Fruit fly (Drosophila melanogaster): ENCODE measurements around the gene Rala.

Gene Rala

dm6 chrX:3677847-3678411 is 41.5 kb downstream of the Rala start (continued):
- TF ChIP-seq CG13296 (GFP tag; optimal IDR thresholded peaks at IDR 0.05), result peak; percentile 78
- TF ChIP-seq Blimp-1 (GFP tag; optimal IDR thresholded peaks at IDR 0.05), result peak; percentile 86
- no peak for TF ChIP-seq CG2129 (GFP tag; IDR thresholded peaks at IDR 0.05; ENCODE audit: partially characterized antibody)
- peak in 1 of 2 experiments; percentile 78 for TF ChIP-seq Hr78 (GFP tag; optimal IDR thresholded peaks at IDR 0.05)
- TF ChIP-seq Spps (tag; optimal IDR thresholded peaks at IDR 0.05), result peak; percentile 83
- TF ChIP-seq crc (GFP tag; optimal IDR thresholded peaks at IDR 0.05), result no peak
- no peak for TF ChIP-seq CG6791 (GFP tag; IDR thresholded peaks at IDR 0.05; ENCODE audit: partially characterized antibody)
- peak; percentile 71 for TF ChIP-seq CG2202 (tag; optimal IDR thresholded peaks at IDR 0.05)
- TF ChIP-seq CG5245 (GFP tag; optimal IDR thresholded peaks at IDR 0.05), result peak; percentile 49
- no peak for TF ChIP-seq cas (GFP tag; IDR thresholded peaks at IDR 0.05)
- TF ChIP-seq CG13287 (GFP tag; IDR thresholded peaks at IDR 0.05; ENCODE audit: partially characterized antibody), result no peak
- no peak for TF ChIP-seq gro (GFP tag; optimal IDR thresholded peaks at IDR 0.05)
- TF ChIP-seq chif (GFP tag; optimal IDR thresholded peaks at IDR 0.05), result peak in 1 of 2 experiments; percentile 28
- no peak for TF ChIP-seq da (GFP tag; optimal IDR thresholded peaks at IDR 0.05)
- peak; percentile 85 for TF ChIP-seq lab (GFP tag; optimal IDR thresholded peaks at IDR 0.05)
- no peak; the same call in 1 of the 3 replicates for TF ChIP-seq CG11560 (tag; IDR thresholded peaks at IDR 0.05)
- TF ChIP-seq aop (GFP tag; IDR thresholded peaks at IDR 0.05), result no peak
- no peak for TF ChIP-seq CG34376 (GFP tag; optimal IDR thresholded peaks at IDR 0.05)
- peak; percentile 69 for TF ChIP-seq CG6683 (GFP tag; optimal IDR thresholded peaks at IDR 0.05)
- TF ChIP-seq fd64A (GFP tag; optimal IDR thresholded peaks at IDR 0.05), result no peak
- TF ChIP-seq CG3995 (GFP tag; optimal IDR thresholded peaks at IDR 0.05), result peak; percentile 3
- no peak for TF ChIP-seq peb (GFP tag; IDR thresholded peaks at IDR 0.05)
- peak; percentile 46 for TF ChIP-seq CG4328 (GFP tag; optimal IDR thresholded peaks at IDR 0.05)
- TF ChIP-seq CG4424 (GFP tag; optimal IDR thresholded peaks at IDR 0.05), result peak; percentile 81
- no peak for TF ChIP-seq prd (optimal IDR thresholded peaks at IDR 0.05)
- peak; percentile 78 for TF ChIP-seq prd (GFP tag; IDR thresholded peaks at IDR 0.05)
- TF ChIP-seq CG3065 (GFP tag; optimal IDR thresholded peaks at IDR 0.05), result no peak
- TF ChIP-seq CG12942 (GFP tag; optimal IDR thresholded peaks at IDR 0.05), result peak; percentile 65
- TF ChIP-seq Stat92E (GFP tag; optimal IDR thresholded peaks at IDR 0.05), result peak in 2 of 3 experiments; percentile 53 to 67
- peak; percentile 22 for TF ChIP-seq CG7786 (GFP tag; optimal IDR thresholded peaks at IDR 0.05)
- TF ChIP-seq croc (GFP tag; conservative IDR thresholded peaks at IDR 0.05), result peak; percentile 78
- TF ChIP-seq HLH54F (GFP tag; optimal IDR thresholded peaks at IDR 0.05), result no peak
- TF ChIP-seq ci (GFP tag; IDR thresholded peaks at IDR 0.05), result peak; percentile 40
- no peak for TF ChIP-seq Mes4 (GFP tag; optimal IDR thresholded peaks at IDR 0.05)
- TF ChIP-seq Dad (GFP tag; optimal IDR thresholded peaks at IDR 0.05), result no peak
- TF ChIP-seq Sox100B (GFP tag; optimal IDR thresholded peaks at IDR 0.05), result peak; percentile 95
- TF ChIP-seq CG9797 (GFP tag; optimal IDR thresholded peaks at IDR 0.05), result peak; percentile 21
- no peak for TF ChIP-seq pho (GFP tag; optimal IDR thresholded peaks at IDR 0.05)
- TF ChIP-seq lbe (GFP tag; optimal IDR thresholded peaks at IDR 0.05), result peak; percentile 32
- TF ChIP-seq schlank (tag; optimal IDR thresholded peaks at IDR 0.05), result no peak
- peak; percentile 15 for TF ChIP-seq CG18011 (GFP tag; optimal IDR thresholded peaks at IDR 0.05)
- TF ChIP-seq CG6854 (GFP tag; optimal IDR thresholded peaks at IDR 0.05), result peak; percentile 76
- TF ChIP-seq pros (GFP tag; optimal IDR thresholded peaks at IDR 0.05), result no peak
- TF ChIP-seq tll (GFP tag; optimal IDR thresholded peaks at IDR 0.05), result no peak
- TF ChIP-seq CG6654 (GFP tag; optimal IDR thresholded peaks at IDR 0.05), result peak; percentile 77
- TF ChIP-seq ftz-f1 (GFP tag; optimal IDR thresholded peaks at IDR 0.05), result no peak
- peak; percentile 13 for TF ChIP-seq CrebB (tag; optimal IDR thresholded peaks at IDR 0.05)
- peak; percentile 93 to 95 for TF ChIP-seq Trl (optimal IDR thresholded peaks at IDR 0.05)
- no peak for TF ChIP-seq Trl (GFP tag; optimal IDR thresholded peaks at IDR 0.05)
- TF ChIP-seq CG14710 (tag; optimal IDR thresholded peaks at IDR 0.05), result peak; percentile 90
